Worm (Caenorhabditis elegans): ENCODE data around the gene F55A11.8.

F55A11.8 gene

ce11 chrV:11779310-11779709 lies 8.7 kb upstream of the F55A11.8 start:
- TF ChIP-seq ZK546.5 (tag; optimal IDR thresholded peaks at IDR 0.05) = no peak
- peak; percentile 21 for TF ChIP-seq sma-9 (GFP tag; optimal IDR thresholded peaks at IDR 0.05)
- no peak for TF ChIP-seq sma-9 (tag; optimal IDR thresholded peaks at IDR 0.05)
- peak; percentile 13 for TF ChIP-seq nhr-25 (tag; optimal IDR thresholded peaks at IDR 0.05)
- peak; percentile 57 for TF ChIP-seq elt-1 (tag; optimal IDR thresholded peaks at IDR 0.05)
- no peak for TF ChIP-seq lin-39 (tag; optimal IDR thresholded peaks at IDR 0.05)
- peak; percentile 68 for TF ChIP-seq ceh-16 (tag; optimal IDR thresholded peaks at IDR 0.05)

- TF ChIP-seq ztf-4 (tag; optimal IDR thresholded peaks at IDR 0.05) = no peak
- no peak for TF ChIP-seq mdl-1 (tag; optimal IDR thresholded peaks at IDR 0.05)
- TF ChIP-seq unc-39 (tag; optimal IDR thresholded peaks at IDR 0.05) = no peak
- TF ChIP-seq C34F6.9 (tag; optimal IDR thresholded peaks at IDR 0.05) = peak; percentile 46
- peak; percentile 45 for TF ChIP-seq unc-62 (GFP tag; optimal IDR thresholded peaks at IDR 0.05)
- no peak for TF ChIP-seq blmp-1 (tag; optimal IDR thresholded peaks at IDR 0.05; ENCODE audit: insufficient read depth)
- TF ChIP-seq sma-9 (GFP tag; optimal IDR thresholded peaks at IDR 0.05) = peak; percentile 40
- TF ChIP-seq sma-9 (tag; optimal IDR thresholded peaks at IDR 0.05) = no peak
- no peak for TF ChIP-seq zag-1 (tag; optimal IDR thresholded peaks at IDR 0.05)
- TF ChIP-seq ceh-82 (tag; optimal IDR thresholded peaks at IDR 0.05) = no peak
- TF ChIP-seq nhr-6 (tag; optimal IDR thresholded peaks at IDR 0.05) = no peak
- TF ChIP-seq lin-39 (tag; optimal IDR thresholded peaks at IDR 0.05) = no peak
- TF ChIP-seq nhr-25 (tag; optimal IDR thresholded peaks at IDR 0.05) = peak; percentile 21
- TF ChIP-seq Y55F3AM.14 (GFP tag; optimal IDR thresholded peaks at IDR 0.05) = no peak
- TF ChIP-seq mbf-1 (tag; optimal IDR thresholded peaks at IDR 0.05) = no peak
- no peak for TF ChIP-seq mab-5 (tag; optimal IDR thresholded peaks at IDR 0.05)
- no peak for TF ChIP-seq lsy-2 (tag; optimal IDR thresholded peaks at IDR 0.05)
- peak; percentile 20 for TF ChIP-seq crh-2 (tag; optimal IDR thresholded peaks at IDR 0.05)
- no peak for TF ChIP-seq elt-1 (tag; optimal IDR thresholded peaks at IDR 0.05)
These were observed 8.2 kb upstream of the F55A11.8 start for ce11 chrV:11779810-11780209.

ce11 chrV:11782809-11783440 lies 5.1 kb upstream of the F55A11.8 start, which contains the start of gene F55A11.11:
Gene F55A11.11 (plus strand): TSS chrV:11783149.
- TF ChIP-seq nhr-6 (tag; optimal IDR thresholded peaks at IDR 0.05) (no peak), F13H6.1 (tag; optimal IDR thresholded peaks at IDR 0.05) (peak; percentile 80), nhr-10 (tag; optimal IDR thresholded peaks at IDR 0.05) (no peak), mbf-1 (tag; optimal IDR thresholded peaks at IDR 0.05) (no peak), unc-55 (GFP tag; optimal IDR thresholded peaks at IDR 0.05) (no peak), nhr-25 (tag; optimal IDR thresholded peaks at IDR 0.05) (peak; percentile 48), sem-4 (tag; optimal IDR thresholded peaks at IDR 0.05) (peak; percentile 40), lsy-2 (tag; optimal IDR thresholded peaks at IDR 0.05) (peak; percentile 69 to 72), nhr-21 (tag; optimal IDR thresholded peaks at IDR 0.05) (peak; percentile 48), crh-2 (tag; optimal IDR thresholded peaks at IDR 0.05) (peak; percentile 63), nhr-237 (tag; optimal IDR thresholded peaks at IDR 0.05) (no peak), Y55F3AM.14 (GFP tag; optimal IDR thresholded peaks at IDR 0.05) (peak; percentile 70), sma-3 (GFP tag; optimal IDR thresholded peaks at IDR 0.05) (peak; percentile 87), ztf-4 (tag; optimal IDR thresholded peaks at IDR 0.05) (no peak), sma-9 (GFP tag; optimal IDR thresholded peaks at IDR 0.05) (peak; percentile 90), sma-9 (tag; optimal IDR thresholded peaks at IDR 0.05) (no peak), ZK546.5 (tag; optimal IDR thresholded peaks at IDR 0.05) (no peak), alr-1 (tag; optimal IDR thresholded peaks at IDR 0.05) (no peak), R02D3.7 (tag; optimal IDR thresholded peaks at IDR 0.05) (no peak), fos-1 (tag; optimal IDR thresholded peaks at IDR 0.05) (peak; percentile 74), nhr-12 (tag; optimal IDR thresholded peaks at IDR 0.05) (no peak), nhr-77 (tag; optimal IDR thresholded peaks at IDR 0.05) (no peak), zag-1 (tag; optimal IDR thresholded peaks at IDR 0.05) (no peak), unc-62 (GFP tag; optimal IDR thresholded peaks at IDR 0.05) (no peak), nhr-129 (tag; optimal IDR thresholded peaks at IDR 0.05) (peak; percentile 94), aly-2 (tag; optimal IDR thresholded peaks at IDR 0.05) (no peak), C34F6.9 (tag; optimal IDR thresholded peaks at IDR 0.05) (peak; percentile 59), nhr-11 (tag; optimal IDR thresholded peaks at IDR 0.05) (no peak), blmp-1 (tag; optimal IDR thresholded peaks at IDR 0.05; ENCODE audit: insufficient read depth) (peak; percentile 67), snpc-4 (tag; optimal IDR thresholded peaks at IDR 0.05) (peak; percentile 16), nhr-23 (tag; optimal IDR thresholded peaks at IDR 0.05) (no peak), egl-27 (tag; optimal IDR thresholded peaks at IDR 0.05) (peak; percentile 20), gmeb-1 (tag; optimal IDR thresholded peaks at IDR 0.05) (peak; percentile 74), dmd-4 (tag; optimal IDR thresholded peaks at IDR 0.05) (no peak), lin-13 (GFP tag; optimal IDR thresholded peaks at IDR 0.05) (peak; percentile 45), elt-1 (tag; optimal IDR thresholded peaks at IDR 0.05) (no peak), ama-1 (optimal IDR thresholded peaks at IDR 0.05) (no peak), ceh-16 (tag; optimal IDR thresholded peaks at IDR 0.05) (peak; percentile 33), elt-3 (tag; optimal IDR thresholded peaks at IDR 0.05) (no peak), lin-11 (tag; optimal IDR thresholded peaks at IDR 0.05) (peak; percentile 88), peb-1 (tag; optimal IDR thresholded peaks at IDR 0.05) (no peak), mab-5 (tag; optimal IDR thresholded peaks at IDR 0.05) (no peak), ztf-11 (tag; optimal IDR thresholded peaks at IDR 0.05) (no peak), lin-39 (tag; optimal IDR thresholded peaks at IDR 0.05) (no peak), ceh-82 (tag; optimal IDR thresholded peaks at IDR 0.05) (peak; percentile 2)

Measured in whole organism, L2 larva.